Worm (Caenorhabditis elegans): ENCODE measurements around the gene F42A6.2.

- TF ChIP-seq ceh-14 (tag; optimal IDR thresholded peaks at IDR 0.05): no peak
- TF ChIP-seq pha-4 (tag; optimal IDR thresholded peaks at IDR 0.05): no peak
- TF ChIP-seq K09A11.1 (tag; optimal IDR thresholded peaks at IDR 0.05; ENCODE audit: insufficient read depth): no peak
- no peak for TF ChIP-seq madf-2 (tag; optimal IDR thresholded peaks at IDR 0.05)
- TF ChIP-seq fkh-10 (GFP tag; optimal IDR thresholded peaks at IDR 0.05): no peak
- TF ChIP-seq elt-2 (tag; optimal IDR thresholded peaks at IDR 0.05): no peak
- TF ChIP-seq pros-1 (tag; optimal IDR thresholded peaks at IDR 0.05): no peak
- TF ChIP-seq pat-9 (tag; optimal IDR thresholded peaks at IDR 0.05): no peak
Observed at ce11 chrIV:3363221-3363620, 22.0 kb downstream of the F42A6.2 start, which contains the start of gene Y55H10A.2.
